Fruit fly (Drosophila melanogaster) whole organism, embryonic: Measurements from ENCODE around the gene eIF2Balpha.

Experiments used
- Bteb2 ChIP-seq: fragments of 200-800 bp; sonication (Bioruptor generic); optimal IDR thresholded peaks from 2 replicates; lab custom pipeline; 2016; ENCODE audit warnings: missing biosample characterization, missing genetic modification characterization
- CG10462 ChIP-seq: fragments of 200-800 bp; sonication (Bioruptor generic); optimal IDR thresholded peaks from 2 replicates; lab custom pipeline; 2016; ENCODE audit warnings: missing biosample characterization, missing genetic modification characterization
- CG10543 ChIP-seq: fragments of 200-800 bp; sonication (Bioruptor generic); optimal IDR thresholded peaks from 3 replicates; lab custom pipeline; 2017; ENCODE audit warnings: missing biosample characterization, mild to moderate bottlenecking, missing genetic modification characterization, moderate library complexity
- CG10565 ChIP-seq: fragments of 200-800 bp; sonication (Bioruptor generic); optimal IDR thresholded peaks from 3 replicates; lab custom pipeline; 2016; ENCODE audit warnings: missing biosample characterization, mild to moderate bottlenecking, missing genetic modification characterization
- CG11247 ChIP-seq: fragments of 200-800 bp; sonication (Bioruptor generic); IDR thresholded peaks from 2 replicates; pipeline ENCODE4 v1.3.6; 2022; ENCODE audit warnings: missing biosample characterization, missing genetic modification characterization
- CG12104 ChIP-seq: fragments of 200-800 bp; sonication (Bioruptor generic); optimal IDR thresholded peaks from 3 replicates; lab custom pipeline; 2016; ENCODE audit warnings: missing biosample characterization, missing genetic modification characterization
- CG1233 ChIP-seq: fragments of 200-800 bp; sonication (Bioruptor generic); optimal IDR thresholded peaks from 4 replicates; lab custom pipeline; 2018; ENCODE audit warnings: missing biosample characterization, mild to moderate bottlenecking, missing genetic modification characterization
- CG13287 ChIP-seq: fragments of 200-800 bp; sonication (Bioruptor generic); IDR thresholded peaks from 2 replicates; pipeline ENCODE4 v1.3.6; 2022; ENCODE audit warnings: missing biosample characterization, missing genetic modification characterization; ENCODE audit not compliant: partially characterized antibody
- CG13296 ChIP-seq: fragments of 200-800 bp; sonication (Bioruptor generic); optimal IDR thresholded peaks from 3 replicates; lab custom pipeline; 2018; ENCODE audit warnings: missing biosample characterization, mild to moderate bottlenecking, missing genetic modification characterization
- CG13894 ChIP-seq: fragments of 200-800 bp; sonication (Bioruptor generic); optimal IDR thresholded peaks from 3 replicates; lab custom pipeline; 2018; ENCODE audit warnings: missing biosample characterization, mild to moderate bottlenecking, missing genetic modification characterization, moderate library complexity
- CG14014 ChIP-seq: fragments of 200-800 bp; sonication (Bioruptor generic); IDR thresholded peaks from 2 replicates; pipeline ENCODE4 v1.3.6; 2022; ENCODE audit warnings: missing biosample characterization, missing genetic modification characterization
- CG14050 ChIP-seq: fragments of 200-800 bp; sonication (Bioruptor generic); IDR thresholded peaks from 3 replicates; pipeline ENCODE4 v1.3.6; 2022; ENCODE audit warnings: missing biosample characterization, missing genetic modification characterization
- CG14710 ChIP-seq: fragments of 200-800 bp; sonication (Bioruptor generic); optimal IDR thresholded peaks from 3 replicates; lab custom pipeline; 2019; ENCODE audit warnings: missing biosample characterization, mild to moderate bottlenecking, missing genetic modification characterization, moderate library complexity
- CG2199 ChIP-seq: fragments of 200-800 bp; sonication (Bioruptor generic); IDR thresholded peaks from 3 replicates; pipeline ENCODE4 v1.3.6; 2022; ENCODE audit warnings: missing biosample characterization, missing genetic modification characterization
- CG32532 ChIP-seq: fragments of 200-800 bp; sonication (Bioruptor generic); IDR thresholded peaks from 2 replicates; pipeline ENCODE4 v1.3.6; 2022; ENCODE audit warnings: missing biosample characterization, missing genetic modification characterization
- CG4282 ChIP-seq: fragments of 200-800 bp; sonication (Bioruptor generic); optimal IDR thresholded peaks from 2 replicates; lab custom pipeline; 2016; ENCODE audit warnings: missing biosample characterization, missing genetic modification characterization
- CG6272 ChIP-seq: fragments of 200-800 bp; sonication (Bioruptor generic); IDR thresholded peaks from 2 replicates; pipeline ENCODE4 v1.3.6; 2022; ENCODE audit warnings: missing biosample characterization, missing genetic modification characterization
- CG7786 ChIP-seq: fragments of 200-800 bp; sonication (Bioruptor generic); optimal IDR thresholded peaks from 2 replicates; lab custom pipeline; 2016; ENCODE audit warnings: missing biosample characterization, missing genetic modification characterization
- E2f2 ChIP-seq: fragments of 200-800 bp; sonication (Bioruptor generic); IDR thresholded peaks from 2 replicates; pipeline ENCODE4 v1.3.6; 2022; ENCODE audit warnings: missing biosample characterization, missing genetic modification characterization
- Hand ChIP-seq: fragments of 200-800 bp; sonication (Bioruptor generic); optimal IDR thresholded peaks from 2 replicates; lab custom pipeline; 2017; ENCODE audit warnings: mild to moderate bottlenecking, missing biosample characterization, missing genetic modification reagents, missing genetic modification characterization
- MTF-1 ChIP-seq: fragments of 200-800 bp; sonication (Bioruptor generic); optimal IDR thresholded peaks from 2 replicates; lab custom pipeline; 2018; ENCODE audit warnings: missing biosample characterization, mild to moderate bottlenecking, missing genetic modification characterization, borderline replicate concordance
- Mrtf ChIP-seq: fragments of 200-800 bp; sonication (Bioruptor generic); IDR thresholded peaks from 3 replicates; pipeline ENCODE4 v1.3.6; 2022; ENCODE audit warnings: missing biosample characterization, missing genetic modification characterization
- NFAT ChIP-seq: fragments of 200-800 bp; sonication (Bioruptor generic); IDR thresholded peaks from 2 replicates; pipeline ENCODE4 v1.3.6; 2022; ENCODE audit warnings: missing biosample characterization, missing genetic modification characterization
- Spps ChIP-seq: fragments of 200-800 bp; sonication (Bioruptor generic); optimal IDR thresholded peaks from 2 replicates; lab custom pipeline; 2018; ENCODE audit warnings: missing biosample characterization, mild to moderate bottlenecking, missing genetic modification characterization
- Tbp ChIP-seq: fragments of >200 bp; optimal IDR thresholded peaks from 2 replicates; lab custom pipeline; 2018; ENCODE audit warnings: missing biosample characterization, missing genetic modification characterization
- Trl ChIP-seq, 3 experiments: fragments of >200 bp in 2 of 3; fragments of 200-800 bp in 1 of 3; sonication (Bioruptor generic) in 1 of 3; optimal IDR thresholded peaks; 2 replicates in 1 of 3; 3 replicates in 2 of 3; lab custom pipeline; 2016 to 2017; ENCODE audit warnings: missing biosample characterization in 1 of 3, missing genetic modification characterization in 1 of 3
- Xrp1 ChIP-seq: fragments of 200-800 bp; sonication (Bioruptor generic); IDR thresholded peaks from 2 replicates; pipeline ENCODE4 v1.3.6; 2022; ENCODE audit warnings: missing biosample characterization, missing genetic modification characterization
- ap ChIP-seq: fragments of 200-800 bp; sonication (Bioruptor generic); IDR thresholded peaks from 2 replicates; pipeline ENCODE4 v1.3.6; 2022; ENCODE audit warnings: missing biosample characterization, missing genetic modification characterization
- ase ChIP-seq: fragments of 200-800 bp; sonication (Bioruptor generic); IDR thresholded peaks from 3 replicates; pipeline ENCODE4 v1.3.6; 2022; ENCODE audit warnings: missing biosample characterization, missing genetic modification characterization
- az2 ChIP-seq: fragments of 200-800 bp; sonication (Bioruptor generic); optimal IDR thresholded peaks from 3 replicates; lab custom pipeline; 2016; ENCODE audit warnings: missing biosample characterization, missing genetic modification characterization
- cad ChIP-seq: fragments of >200 bp; optimal IDR thresholded peaks from 2 replicates; lab custom pipeline; 2017; ENCODE audit warnings: missing biosample characterization, missing genetic modification characterization
- crc ChIP-seq: fragments of 200-800 bp; sonication (Bioruptor generic); optimal IDR thresholded peaks from 2 replicates; lab custom pipeline; 2016; ENCODE audit warnings: missing biosample characterization, missing genetic modification characterization
- croc ChIP-seq: fragments of 200-800 bp; sonication (Bioruptor generic); conservative IDR thresholded peaks from 3 replicates; pipeline ENCODE4 v1.3.6; 2022; ENCODE audit warnings: missing biosample characterization, missing genetic modification characterization
- dan ChIP-seq: fragments of 200-800 bp; sonication (Bioruptor generic); IDR thresholded peaks from 2 replicates; pipeline ENCODE4 v1.3.6; 2022; ENCODE audit warnings: missing biosample characterization, missing genetic modification characterization
- emc ChIP-seq: fragments of 200-800 bp; sonication (Bioruptor generic); optimal IDR thresholded peaks from 2 replicates; lab custom pipeline; 2016; ENCODE audit warnings: missing biosample characterization, missing genetic modification characterization
- gsb ChIP-seq: fragments of 200-800 bp; sonication (Bioruptor generic); IDR thresholded peaks from 2 replicates; pipeline ENCODE4 v1.3.6; 2022; ENCODE audit warnings: missing biosample characterization, missing genetic modification characterization
- jumu ChIP-seq: fragments of 200-800 bp; sonication (Bioruptor generic); optimal IDR thresholded peaks from 3 replicates; lab custom pipeline; 2016; ENCODE audit warnings: missing biosample characterization, missing genetic modification characterization
- kah ChIP-seq: fragments of 200-800 bp; sonication (Bioruptor generic); optimal IDR thresholded peaks from 2 replicates; lab custom pipeline; 2018; ENCODE audit warnings: missing biosample characterization, mild to moderate bottlenecking, missing genetic modification characterization
- lbe ChIP-seq: fragments of 200-800 bp; sonication (Bioruptor generic); optimal IDR thresholded peaks from 2 replicates; lab custom pipeline; 2016; ENCODE audit warnings: missing biosample characterization, mild to moderate bottlenecking, missing genetic modification characterization
- oc ChIP-seq: fragments of 200-800 bp; sonication (Bioruptor generic); optimal IDR thresholded peaks from 2 replicates; lab custom pipeline; 2018; ENCODE audit warnings: missing biosample characterization, mild to moderate bottlenecking, missing genetic modification characterization, moderate library complexity
- phol ChIP-seq: fragments of 200-800 bp; sonication (Bioruptor generic); optimal IDR thresholded peaks from 3 replicates; lab custom pipeline; 2018; ENCODE audit warnings: missing biosample characterization, mild to moderate bottlenecking, missing genetic modification characterization, moderate library complexity
- prd ChIP-seq, 3 experiments: fragments of >200 bp in 2 of 3; fragments of 200-800 bp in 1 of 3; sonication (Bioruptor generic) in 1 of 3; optimal IDR thresholded peaks in 2 of 3; IDR thresholded peaks in 1 of 3; 2 replicates in 2 of 3; 3 replicates in 1 of 3; pipeline versions ENCODE4 v1.3.6 to Lab custom; 2017 to 2022; ENCODE audit warnings: missing biosample characterization in 1 of 3, missing genetic modification characterization in 1 of 3
- pzg ChIP-seq: fragments of 200-800 bp; sonication (Bioruptor generic); optimal IDR thresholded peaks from 3 replicates; lab custom pipeline; 2018; ENCODE audit warnings: missing biosample characterization, mild to moderate bottlenecking, missing genetic modification characterization, moderate library complexity
- repo ChIP-seq: fragments of 200-800 bp; sonication (Bioruptor generic); optimal IDR thresholded peaks from 2 replicates; lab custom pipeline; 2016; ENCODE audit warnings: missing biosample characterization, missing genetic modification characterization
- run ChIP-seq: fragments of 200-800 bp; sonication (Bioruptor generic); optimal IDR thresholded peaks from 3 replicates; lab custom pipeline; 2018; ENCODE audit warnings: missing biosample characterization, mild to moderate bottlenecking, missing genetic modification characterization
- seq ChIP-seq: fragments of 200-800 bp; sonication (Bioruptor generic); IDR thresholded peaks from 2 replicates; pipeline ENCODE4 v1.3.6; 2022; ENCODE audit warnings: missing biosample characterization, missing genetic modification characterization
- toy ChIP-seq: fragments of 200-800 bp; sonication (Bioruptor generic); IDR thresholded peaks from 2 replicates; pipeline ENCODE4 v1.3.6; 2022; ENCODE audit warnings: missing biosample characterization, missing genetic modification characterization
- vfl ChIP-seq: fragments of 200-800 bp; sonication (Bioruptor generic); optimal IDR thresholded peaks from 2 replicates; lab custom pipeline; 2016; ENCODE audit warnings: missing biosample characterization, missing genetic modification characterization
- wek ChIP-seq: fragments of 200-800 bp; sonication (Bioruptor generic); optimal IDR thresholded peaks from 3 replicates; lab custom pipeline; 2018; ENCODE audit warnings: missing biosample characterization, mild to moderate bottlenecking, missing genetic modification characterization, moderate library complexity
- yki ChIP-seq: fragments of >200 bp; optimal IDR thresholded peaks from 3 replicates; lab custom pipeline; 2018
- zen ChIP-seq: fragments of 200-800 bp; sonication (Bioruptor generic); optimal IDR thresholded peaks from 3 replicates; lab custom pipeline; 2018; ENCODE audit warnings: missing biosample characterization, mild to moderate bottlenecking, missing genetic modification characterization, moderate library complexity

The eIF2Balpha gene

DNA sequence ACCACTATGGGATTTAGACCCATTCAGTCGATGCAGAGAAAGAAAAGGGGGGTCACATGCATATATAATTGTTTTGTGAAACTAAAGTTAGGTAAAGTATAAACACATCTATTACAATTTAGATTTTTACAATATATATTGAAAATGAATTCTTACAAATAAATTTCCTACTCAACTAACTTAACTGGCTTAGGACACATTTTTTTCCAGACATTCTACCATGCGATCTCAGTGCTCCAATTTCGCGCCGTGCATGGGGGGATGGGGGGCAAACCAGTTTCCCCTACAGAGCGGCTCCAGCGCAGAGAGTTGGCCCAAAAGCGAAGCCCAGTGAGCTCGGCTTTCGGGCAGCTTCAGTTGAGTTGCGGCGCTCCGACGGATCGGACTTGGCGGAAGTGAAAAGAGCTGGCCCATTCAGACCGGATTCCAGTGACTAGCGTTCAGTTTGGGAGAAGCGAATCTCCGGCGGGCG lies 47.4 kb upstream of the eIF2Balpha start, which contains the start of gene CG7896 (continued):
- TF ChIP-seq kah (GFP tag; lab: Kevin White, UChicago): peak; percentile 10
- no peak for TF ChIP-seq crc (GFP tag; lab: Kevin White, UChicago)
- peak; percentile 22 for TF ChIP-seq CG12104
- TF ChIP-seq vfl (GFP tag; lab: Kevin White, UChicago): no peak
- TF ChIP-seq Xrp1: peak; percentile 90
- TF ChIP-seq az2 (GFP tag; lab: Kevin White, UChicago): peak; percentile 69
- TF ChIP-seq CG14014 (GFP tag; lab: Robert Waterston, UW): peak; percentile 69
- TF ChIP-seq prd (optimal IDR thresholded peaks at IDR 0.05; lab: Kevin White, UChicago): no peak
- TF ChIP-seq prd (GFP tag; IDR thresholded peaks at IDR 0.05; lab: Robert Waterston, UW): peak; percentile 85
- TF ChIP-seq E2f2 (GFP tag; lab: Robert Waterston, UW): peak; percentile 55; the same call in 1 of the 2 replicates
- TF ChIP-seq NFAT: peak; percentile 82
- peak in 1 of 2 experiments; percentile 26 for TF ChIP-seq Trl (optimal IDR thresholded peaks at IDR 0.05; lab: Kevin White, UChicago)
- no peak for TF ChIP-seq Trl (GFP tag; optimal IDR thresholded peaks at IDR 0.05; lab: Kevin White, UChicago)
- TF ChIP-seq phol (tag; lab: Kevin White, UChicago): peak; percentile 63
- no peak for TF ChIP-seq ap
- TF ChIP-seq yki: no peak
- TF ChIP-seq run (tag; lab: Kevin White, UChicago): no peak
- no peak for TF ChIP-seq cad (GFP tag; lab: Kevin White, UChicago)
- peak; percentile 87 for TF ChIP-seq lbe (GFP tag; lab: Kevin White, UChicago)
- peak; percentile 10; the same call in 1 of the 2 replicates for TF ChIP-seq CG13287 (GFP tag; lab: Robert Waterston, UW)
- TF ChIP-seq CG6272 (GFP tag; lab: Robert Waterston, UW): peak; percentile 76
- peak; percentile 75 for TF ChIP-seq seq
- TF ChIP-seq MTF-1 (GFP tag; lab: Kevin White, UChicago): no peak
- no peak for TF ChIP-seq emc (GFP tag; lab: Kevin White, UChicago)
- TF ChIP-seq CG10565 (GFP tag; lab: Kevin White, UChicago): no peak
- TF ChIP-seq Tbp (GFP tag; lab: Kevin White, UChicago): no peak
- TF ChIP-seq repo (GFP tag; lab: Kevin White, UChicago): no peak
- TF ChIP-seq CG4282 (GFP tag; lab: Kevin White, UChicago): no peak
- peak; percentile 74 for TF ChIP-seq CG10543 (GFP tag; lab: Kevin White, UChicago)
- TF ChIP-seq CG11247 (GFP tag; lab: Robert Waterston, UW): peak; percentile 60; the same call in 1 of the 2 replicates
- TF ChIP-seq oc: no peak
- no peak for TF ChIP-seq CG2199
- peak; percentile 17 for TF ChIP-seq Hand (GFP tag; lab: Kevin White, UChicago)
- TF ChIP-seq CG14710 (tag; lab: Kevin White, UChicago): peak; percentile 59
- TF ChIP-seq jumu: no peak
- TF ChIP-seq CG13296 (GFP tag; lab: Kevin White, UChicago): peak; percentile 69
- peak; percentile 76 for TF ChIP-seq croc (GFP tag; lab: Robert Waterston, UW)
- TF ChIP-seq CG14050 (GFP tag; lab: Robert Waterston, UW): peak; percentile 71; the same call in 2 of the 3 replicates
- TF ChIP-seq ase (GFP tag; lab: Robert Waterston, UW): peak; percentile 53; the same call in 1 of the 3 replicates
- peak; percentile 15 for TF ChIP-seq CG10462
- no peak for TF ChIP-seq pzg (GFP tag; lab: Kevin White, UChicago)
- TF ChIP-seq dan (GFP tag; lab: Robert Waterston, UW): no peak
- TF ChIP-seq Bteb2: peak; percentile 10
- TF ChIP-seq toy (GFP tag; lab: Robert Waterston, UW): peak; percentile 45; the same call in 1 of the 2 replicates
- no peak for TF ChIP-seq zen (tag; lab: Kevin White, UChicago)
- TF ChIP-seq CG32532: peak; percentile 84
- TF ChIP-seq CG7786 (GFP tag; lab: Kevin White, UChicago): no peak
- peak; percentile 10 for TF ChIP-seq Spps
- TF ChIP-seq gsb: peak; percentile 71; the same call in 1 of the 2 replicates
- peak; percentile 13 for TF ChIP-seq CG1233 (GFP tag; lab: Kevin White, UChicago)
- no peak for TF ChIP-seq CG13894 (tag; lab: Kevin White, UChicago)
- TF ChIP-seq Mrtf (GFP tag; lab: Robert Waterston, UW): peak; percentile 71; the same call in 1 of the 3 replicates
- no peak for TF ChIP-seq wek (GFP tag; lab: Kevin White, UChicago)
